Worm (Caenorhabditis elegans) whole organism, late embryonic: ENCODE measurements around the gene cyp-32A1.

Source experiments
- hlh-30 ChIP-seq: sonication (generic microtip); optimal IDR thresholded peaks from 2 replicates; lab custom pipeline; 2017; ENCODE audit warnings: antibody characterized with exemption, missing genetic modification characterization, missing compliant biosample characterization; ENCODE audit not compliant: insufficient read depth
- nhr-232 ChIP-seq: sonication (generic microtip); optimal IDR thresholded peaks from 2 replicates; lab custom pipeline; 2016; ENCODE audit warnings: missing genetic modification characterization, missing compliant biosample characterization
- sox-4 ChIP-seq: sonication (generic microtip); optimal IDR thresholded peaks from 2 replicates; lab custom pipeline; 2017; ENCODE audit warnings: mild to moderate bottlenecking, missing genetic modification characterization, inconsistent platforms, missing compliant biosample characterization

DNA sequence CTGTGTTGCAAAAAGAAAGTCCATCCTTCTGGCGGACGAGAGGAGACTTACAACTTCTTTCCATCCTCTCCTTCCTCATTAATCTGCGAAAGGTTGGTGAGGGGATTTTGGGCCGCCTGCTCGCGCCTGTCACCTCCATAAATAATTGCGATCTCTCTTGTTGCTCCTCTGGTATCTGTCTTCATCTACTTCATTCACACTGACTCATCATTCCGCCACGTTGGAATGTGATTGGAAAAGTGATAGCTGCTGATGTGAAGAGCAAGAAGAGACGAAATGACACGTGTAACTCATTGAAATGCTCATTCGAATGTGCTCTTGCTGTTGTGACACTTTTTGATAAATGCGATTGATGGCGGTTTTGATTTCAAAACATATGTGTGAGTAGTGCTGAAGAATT, 41.0 kb downstream of the cyp-32A1 start:
- TF ChIP-seq sox-4 (tag; lab: Kevin White, UChicago) (no peak), hlh-30 (tag; lab: Kevin White, UChicago) (no peak), nhr-232 (tag; lab: Kevin White, UChicago) (no peak)
